Worm (Caenorhabditis elegans): ENCODE data around the gene dnpp-1.

- TF ChIP-seq ama-1 (optimal IDR thresholded peaks at IDR 0.05), result no peak
- no peak for TF ChIP-seq unc-62 (GFP tag; optimal IDR thresholded peaks at IDR 0.05)
- no peak for TF ChIP-seq mml-1 (tag; optimal IDR thresholded peaks at IDR 0.05)
- TF ChIP-seq elt-1 (tag; optimal IDR thresholded peaks at IDR 0.05), result no peak
These were observed 14.6 kb upstream of the dnpp-1 start, which contains the start of the genes mig-21 and F01F1.2 for ce11 chrIII:5878215-5878614.

Measured in whole organism, L3 larva.